Fruit fly (Drosophila melanogaster) whole organism, wandering third instar larva: Measurements from ENCODE around the gene Cpr67Fa2.

ENCODE experiments used
- Abd-B ChIP-seq: fragments of >200 bp; optimal IDR thresholded peaks from 2 replicates; lab custom pipeline; 2017; ENCODE audit warnings: missing biosample characterization, missing genetic modification characterization
- GATAd ChIP-seq: sonication (Bioruptor generic); optimal IDR thresholded peaks from 2 replicates; lab custom pipeline; 2016; ENCODE audit warnings: missing biosample characterization, missing genetic modification characterization
- Hr78 ChIP-seq: fragments of >200 bp; optimal IDR thresholded peaks from 2 replicates; lab custom pipeline; 2017; ENCODE audit warnings: missing biosample characterization, missing genetic modification characterization
- OdsH ChIP-seq: fragments of 200-800 bp; sonication (Bioruptor generic); optimal IDR thresholded peaks from 2 replicates; lab custom pipeline; 2016; ENCODE audit warnings: missing biosample characterization, mild to moderate bottlenecking, missing genetic modification characterization
- br ChIP-seq: fragments of 200-800 bp; sonication (Bioruptor generic); optimal IDR thresholded peaks from 2 replicates; lab custom pipeline; 2016; ENCODE audit warnings: missing biosample characterization, missing genetic modification characterization
- jim ChIP-seq: fragments of 175-275, 200-325 bp; sonication (Bioruptor generic); optimal IDR thresholded peaks from 2 replicates; lab custom pipeline; 2016; ENCODE audit warnings: missing biosample characterization, mild to moderate bottlenecking, missing genetic modification characterization
- sv ChIP-seq: fragments of 200-800 bp; sonication (Bioruptor generic); optimal IDR thresholded peaks from 3 replicates; lab custom pipeline; 2016; ENCODE audit warnings: missing biosample characterization, missing genetic modification characterization

- TF ChIP-seq br: peak; percentile 46
- TF ChIP-seq Hr78 (GFP tag; lab: Kevin White, UChicago): no peak
- no peak for TF ChIP-seq jim (GFP tag; lab: Kevin White, UChicago)
- no peak for TF ChIP-seq Abd-B (GFP tag; lab: Kevin White, UChicago)
- TF ChIP-seq OdsH (GFP tag; lab: Kevin White, UChicago): peak; percentile 13
- TF ChIP-seq GATAd (GFP tag; lab: Kevin White, UChicago): no peak
- TF ChIP-seq sv: no peak
These were observed 34.9 kb upstream of the Cpr67Fa2 start for dm6 chr3L:10856534-10857030.
